Fruit fly (Drosophila melanogaster) whole organism, wandering third instar larva: ENCODE results near the gene CG10561.

Experiments
- CG32264 ChIP-seq: fragments of 200-800 bp; sonication (Bioruptor generic); optimal IDR thresholded peaks from 2 replicates; lab custom pipeline; 2016; ENCODE audit warnings: missing biosample characterization, missing genetic modification characterization
- Dif ChIP-seq: fragments of 200-275, 200-300 bp; sonication (Bioruptor generic); optimal IDR thresholded peaks from 2 replicates; lab custom pipeline; 2018; ENCODE audit warnings: missing biosample characterization, missing genetic modification characterization; ENCODE audit not compliant: partially characterized antibody
- Sp1 ChIP-seq: fragments of 200-800 bp; sonication (Bioruptor generic); optimal IDR thresholded peaks from 3 replicates; lab custom pipeline; 2019; ENCODE audit warnings: missing biosample characterization, mild to moderate bottlenecking, missing genetic modification characterization, moderate library complexity
- sv ChIP-seq: fragments of 200-800 bp; sonication (Bioruptor generic); optimal IDR thresholded peaks from 3 replicates; lab custom pipeline; 2016; ENCODE audit warnings: missing biosample characterization, missing genetic modification characterization

DNA sequence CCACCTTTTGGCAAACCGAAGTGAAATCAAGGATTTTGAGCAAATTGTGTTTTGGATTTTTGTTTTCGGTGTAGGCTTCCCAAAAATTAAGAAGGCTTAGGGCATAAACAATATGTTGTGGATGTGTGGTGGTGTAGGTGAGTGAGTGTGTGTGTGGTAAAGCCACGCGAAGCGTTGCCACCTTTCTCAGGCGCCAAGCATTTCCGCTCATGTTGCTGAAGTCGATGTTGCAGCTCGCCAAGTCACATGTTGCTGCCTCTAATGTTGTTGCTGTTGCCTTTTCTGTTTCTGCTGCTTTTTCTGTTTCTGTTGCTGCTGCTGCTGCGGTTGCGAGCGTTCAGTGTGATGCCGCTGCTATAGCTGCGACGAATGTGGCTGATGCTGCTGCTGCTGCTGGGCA lies 34.5 kb upstream of the CG10561 start:
- no peak for TF ChIP-seq Sp1 (GFP tag; lab: Kevin White, UChicago)
- TF ChIP-seq Dif (GFP tag; lab: Kevin White, UChicago) = no peak
- TF ChIP-seq CG32264 (GFP tag; lab: Kevin White, UChicago) = no peak
- TF ChIP-seq sv (GFP tag; lab: Kevin White, UChicago) = no peak
